Worm (Caenorhabditis elegans) whole organism, L2 larva: ENCODE data around the gene C46F11.5.
A peak's percentile ranks its signal among the peaks of the same experiment; 100 is the strongest.

Experiments used
- F13H6.1 ChIP-seq: sonication (generic microtip); optimal IDR thresholded peaks from 2 replicates; lab custom pipeline; 2016; ENCODE audit warnings: missing genetic modification characterization, missing compliant biosample characterization
- aly-2 ChIP-seq: fragments of 150-350 bp; optimal IDR thresholded peaks from 2 replicates; lab custom pipeline; 2014; ENCODE audit warnings: missing biosample characterization, missing genetic modification characterization
- elt-3 ChIP-seq: sonication (generic microtip); optimal IDR thresholded peaks from 2 replicates; lab custom pipeline; 2017; ENCODE audit warnings: missing biosample characterization, missing genetic modification characterization
- fos-1 ChIP-seq: fragments of 150-350 bp; optimal IDR thresholded peaks from 2 replicates; lab custom pipeline; 2014; ENCODE audit warnings: missing biosample characterization, missing genetic modification characterization
- lin-39 ChIP-seq: fragments of 150-350 bp; optimal IDR thresholded peaks from 2 replicates; lab custom pipeline; 2014; ENCODE audit warnings: missing biosample characterization, missing genetic modification reagents, missing genetic modification characterization
- lsy-2 ChIP-seq, 2 experiments: fragments of 150-350 bp in 1 of 2; sonication (generic microtip) in 1 of 2; optimal IDR thresholded peaks; 2 replicates each; lab custom pipeline; 2014 to 2017; ENCODE audit warnings: missing biosample characterization in 2 of 2, missing genetic modification characterization in 2 of 2
- nhr-12 ChIP-seq: fragments of 150-350 bp; optimal IDR thresholded peaks from 2 replicates; lab custom pipeline; 2014; ENCODE audit warnings: missing biosample characterization, missing genetic modification characterization
- nhr-6 ChIP-seq: fragments of 150-350 bp; optimal IDR thresholded peaks from 2 replicates; lab custom pipeline; 2014; ENCODE audit warnings: missing biosample characterization, missing genetic modification characterization
- skn-1 ChIP-seq: sonication (generic microtip); optimal IDR thresholded peaks from 2 replicates; lab custom pipeline; 2017; ENCODE audit warnings: missing biosample characterization, missing genetic modification characterization
- unc-62 ChIP-seq: fragments of 150-350 bp; optimal IDR thresholded peaks from 2 replicates; lab custom pipeline; 2014; ENCODE audit warnings: missing biosample characterization, missing genetic modification reagents, missing genetic modification characterization
- zag-1 ChIP-seq: fragments of 150-350 bp; optimal IDR thresholded peaks from 2 replicates; lab custom pipeline; 2014; ENCODE audit warnings: missing biosample characterization, missing genetic modification characterization
- ztf-1 ChIP-seq: fragments of 200-800 bp; sonication (Bioruptor generic); conservative IDR thresholded peaks from 2 replicates; pipeline ENCODE4 v1.3.6; 2022; ENCODE audit warnings: missing genetic modification characterization, missing compliant biosample characterization
- ztf-11 ChIP-seq: sonication (generic microtip); optimal IDR thresholded peaks from 2 replicates; lab custom pipeline; 2017; ENCODE audit warnings: missing biosample characterization, missing genetic modification characterization
- ztf-4 ChIP-seq: fragments of 150-350 bp; optimal IDR thresholded peaks from 2 replicates; lab custom pipeline; 2014; ENCODE audit warnings: missing biosample characterization, missing genetic modification characterization

DNA sequence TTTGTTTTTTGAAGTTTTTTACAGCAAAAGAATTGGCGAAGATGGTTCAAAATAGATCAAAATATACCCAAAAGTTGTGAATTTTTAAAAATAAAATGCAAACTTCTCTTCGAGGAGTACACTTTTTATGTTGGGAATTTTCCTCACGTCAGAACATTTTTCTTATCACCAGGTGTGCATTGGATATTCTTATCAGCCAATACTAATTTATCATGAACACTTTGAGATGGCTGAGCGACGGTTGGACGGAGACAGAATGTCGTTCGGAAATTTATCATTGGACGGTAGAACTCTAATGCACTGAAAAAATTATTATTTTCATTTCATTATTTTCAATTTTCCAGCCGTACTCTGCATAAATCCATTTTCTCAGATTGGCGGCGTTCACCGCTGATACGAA, 8.1 kb downstream of the C46F11.5 start:
- no peak for TF ChIP-seq nhr-6 (tag; lab: Kevin White, UChicago)
- no peak for TF ChIP-seq lin-39 (tag; lab: Kevin White, UChicago)
- no peak for TF ChIP-seq nhr-12 (tag; lab: Kevin White, UChicago)
- TF ChIP-seq fos-1 (tag; lab: Kevin White, UChicago) = peak; percentile 54
- no peak for TF ChIP-seq zag-1 (tag; lab: Kevin White, UChicago)
- no peak for TF ChIP-seq ztf-1 (GFP tag; lab: Robert Waterston, UW)
- no peak for TF ChIP-seq ztf-11 (tag; lab: Kevin White, UChicago)
- no peak for TF ChIP-seq elt-3 (tag; lab: Kevin White, UChicago)
- TF ChIP-seq lsy-2 (tag; optimal IDR thresholded peaks at IDR 0.05; lab: Kevin White, UChicago) = no peak
- TF ChIP-seq unc-62 (GFP tag; lab: Kevin White, UChicago) = no peak
- no peak for TF ChIP-seq F13H6.1 (tag; lab: Kevin White, UChicago)
- TF ChIP-seq aly-2 (tag; lab: Kevin White, UChicago) = no peak
- no peak for TF ChIP-seq ztf-4 (tag; lab: Kevin White, UChicago)
- TF ChIP-seq skn-1 (tag; lab: Kevin White, UChicago) = no peak
